Fruit fly (Drosophila melanogaster) whole organism, wandering third instar larva: ENCODE measurements around the gene omd.
A peak's percentile ranks its signal among the peaks of the same experiment; 100 is the strongest.

ENCODE experiments used
- Abd-B ChIP-seq: fragments of >200 bp; optimal IDR thresholded peaks from 2 replicates; lab custom pipeline; 2017; ENCODE audit warnings: missing biosample characterization, missing genetic modification characterization
- CG32264 ChIP-seq: fragments of 200-800 bp; sonication (Bioruptor generic); optimal IDR thresholded peaks from 2 replicates; lab custom pipeline; 2016; ENCODE audit warnings: missing biosample characterization, missing genetic modification characterization
- CG9705 ChIP-seq: fragments of 200-800 bp; sonication (Bioruptor generic); optimal IDR thresholded peaks from 2 replicates; lab custom pipeline; 2018; ENCODE audit warnings: missing biosample characterization, mild to moderate bottlenecking, missing genetic modification characterization
- CrebA ChIP-seq: fragments of 200-800 bp; sonication (Bioruptor generic); optimal IDR thresholded peaks from 2 replicates; lab custom pipeline; 2016; ENCODE audit warnings: missing biosample characterization, mild to moderate bottlenecking, missing genetic modification characterization, borderline replicate concordance
- Dfd ChIP-seq: fragments of >200 bp; optimal IDR thresholded peaks from 2 replicates; lab custom pipeline; 2017; ENCODE audit warnings: missing biosample characterization, missing genetic modification characterization
- Dif ChIP-seq: fragments of 200-275, 200-300 bp; sonication (Bioruptor generic); optimal IDR thresholded peaks from 2 replicates; lab custom pipeline; 2018; ENCODE audit warnings: missing biosample characterization, missing genetic modification characterization; ENCODE audit not compliant: partially characterized antibody
- GATAd ChIP-seq: sonication (Bioruptor generic); optimal IDR thresholded peaks from 2 replicates; lab custom pipeline; 2016; ENCODE audit warnings: missing biosample characterization, missing genetic modification characterization
- HLH106 ChIP-seq: fragments of 200-800 bp; optimal IDR thresholded peaks from 3 replicates; lab custom pipeline; 2019; ENCODE audit warnings: missing biosample characterization, mild to moderate bottlenecking, missing genetic modification characterization, moderate library complexity
- Hnf4 ChIP-seq: fragments of 200-800 bp; sonication (Bioruptor generic); optimal IDR thresholded peaks from 2 replicates; lab custom pipeline; 2016; ENCODE audit warnings: missing biosample characterization, mild to moderate bottlenecking, missing genetic modification characterization
- Hr78 ChIP-seq: fragments of >200 bp; optimal IDR thresholded peaks from 2 replicates; lab custom pipeline; 2017; ENCODE audit warnings: missing biosample characterization, missing genetic modification characterization
- Hr83 ChIP-seq: fragments of 200-300 bp; sonication (Bioruptor generic); optimal IDR thresholded peaks from 2 replicates; lab custom pipeline; 2016; ENCODE audit warnings: missing biosample characterization, mild to moderate bottlenecking, missing genetic modification characterization, moderate library complexity; ENCODE audit not compliant: poor library complexity, severe bottlenecking
- Jra ChIP-seq: sonication (Bioruptor generic); optimal IDR thresholded peaks from 2 replicates; lab custom pipeline; 2016; ENCODE audit warnings: missing biosample characterization, missing genetic modification characterization
- Mio ChIP-seq: sonication (Bioruptor generic); optimal IDR thresholded peaks from 2 replicates; lab custom pipeline; 2016; ENCODE audit warnings: missing biosample characterization, missing genetic modification characterization
- Myc ChIP-seq: fragments of >200 bp; optimal IDR thresholded peaks from 2 replicates; lab custom pipeline; 2017
- N ChIP-seq: fragments of >200 bp; optimal IDR thresholded peaks from 2 replicates; lab custom pipeline; 2018; ENCODE audit warnings: missing biosample characterization, missing external identifiers, missing genetic modification characterization
- OdsH ChIP-seq: fragments of 200-800 bp; sonication (Bioruptor generic); optimal IDR thresholded peaks from 2 replicates; lab custom pipeline; 2016; ENCODE audit warnings: missing biosample characterization, mild to moderate bottlenecking, missing genetic modification characterization
- Rel ChIP-seq, 2 experiments: fragments of 200-800 bp; sonication (Bioruptor generic) in 1 of 2; optimal IDR thresholded peaks; 2 replicates in 1 of 2; 3 replicates in 1 of 2; lab custom pipeline; 2016 to 2019; ENCODE audit warnings: mild to moderate bottlenecking in 2 of 2, missing biosample characterization in 2 of 2, missing genetic modification characterization in 2 of 2, moderate library complexity in 1 of 2
- Sp1 ChIP-seq: fragments of 200-800 bp; sonication (Bioruptor generic); optimal IDR thresholded peaks from 3 replicates; lab custom pipeline; 2019; ENCODE audit warnings: missing biosample characterization, mild to moderate bottlenecking, missing genetic modification characterization, moderate library complexity
- Vsx2 ChIP-seq: fragments of 200-300, 225-300 bp; sonication (Bioruptor generic); optimal IDR thresholded peaks from 2 replicates; lab custom pipeline; 2018; ENCODE audit warnings: missing biosample characterization, missing genetic modification characterization; ENCODE audit not compliant: partially characterized antibody
- br ChIP-seq: fragments of 200-800 bp; sonication (Bioruptor generic); optimal IDR thresholded peaks from 2 replicates; lab custom pipeline; 2016; ENCODE audit warnings: missing biosample characterization, missing genetic modification characterization
- brk ChIP-seq: fragments of 200-800 bp; sonication (Bioruptor generic); optimal IDR thresholded peaks from 2 replicates; lab custom pipeline; 2016; ENCODE audit warnings: missing biosample characterization, mild to moderate bottlenecking, missing genetic modification characterization
- dl ChIP-seq, 2 experiments: fragments of 175-275, 200-275 bp in 1 of 2; fragments of 200-275 bp in 1 of 2; sonication (Bioruptor generic); optimal IDR thresholded peaks; lab custom pipeline; 2018; ENCODE audit warnings: mild to moderate bottlenecking in 2 of 2, missing biosample characterization in 2 of 2, missing genetic modification characterization in 2 of 2, moderate library complexity in 2 of 2; ENCODE audit not compliant: partially characterized antibody in 2 of 2, insufficient read depth in 1 of 2
- dmrt93B ChIP-seq: fragments of 200-800 bp; sonication (Bioruptor generic); optimal IDR thresholded peaks from 2 replicates; lab custom pipeline; 2018; ENCODE audit warnings: missing biosample characterization, mild to moderate bottlenecking, missing genetic modification characterization
- dsf ChIP-seq: sonication (Bioruptor generic); optimal IDR thresholded peaks from 2 replicates; lab custom pipeline; 2016; ENCODE audit warnings: missing biosample characterization, missing genetic modification characterization, borderline replicate concordance
- ey ChIP-seq: fragments of 200-800 bp; sonication (Bioruptor generic); optimal IDR thresholded peaks from 2 replicates; lab custom pipeline; 2016; ENCODE audit warnings: missing biosample characterization, missing genetic modification characterization
- foxo ChIP-seq, 2 experiments: fragments of 200-800 bp; sonication (Bioruptor generic); optimal IDR thresholded peaks; 2 replicates in 1 of 2; 3 replicates in 1 of 2; lab custom pipeline; 2016 to 2017; ENCODE audit warnings: missing biosample characterization in 2 of 2, missing genetic modification characterization in 2 of 2
- fru ChIP-seq: fragments of 200-800 bp; sonication (Bioruptor generic); optimal IDR thresholded peaks from 3 replicates; lab custom pipeline; 2016; ENCODE audit warnings: missing biosample characterization, mild to moderate bottlenecking, missing genetic modification characterization
- h ChIP-seq: fragments of 200-800 bp; sonication (Bioruptor generic); optimal IDR thresholded peaks from 3 replicates; lab custom pipeline; 2016; ENCODE audit warnings: missing biosample characterization, mild to moderate bottlenecking, missing genetic modification characterization
- jim ChIP-seq: fragments of 175-275, 200-325 bp; sonication (Bioruptor generic); optimal IDR thresholded peaks from 2 replicates; lab custom pipeline; 2016; ENCODE audit warnings: missing biosample characterization, mild to moderate bottlenecking, missing genetic modification characterization
- lola ChIP-seq: fragments of >200 bp; optimal IDR thresholded peaks from 2 replicates; lab custom pipeline; 2017; ENCODE audit warnings: missing biosample characterization, missing genetic modification characterization
- pan ChIP-seq: fragments of >200 bp; optimal IDR thresholded peaks from 2 replicates; lab custom pipeline; 2017
- psq ChIP-seq: fragments of 200-800 bp; sonication (Bioruptor generic); optimal IDR thresholded peaks from 3 replicates; lab custom pipeline; 2017; ENCODE audit warnings: missing biosample characterization, mild to moderate bottlenecking, missing genetic modification characterization, moderate library complexity
- rgr ChIP-seq: fragments of 200-800 bp; sonication (Bioruptor generic); optimal IDR thresholded peaks from 3 replicates; lab custom pipeline; 2016; ENCODE audit warnings: missing biosample characterization, mild to moderate bottlenecking, missing genetic modification characterization
- sage ChIP-seq: fragments of 200-800 bp; sonication (Bioruptor generic); optimal IDR thresholded peaks from 2 replicates; lab custom pipeline; 2016; ENCODE audit warnings: missing biosample characterization, mild to moderate bottlenecking, missing genetic modification characterization
- sv ChIP-seq: fragments of 200-800 bp; sonication (Bioruptor generic); optimal IDR thresholded peaks from 3 replicates; lab custom pipeline; 2016; ENCODE audit warnings: missing biosample characterization, missing genetic modification characterization
- tai ChIP-seq: sonication (Bioruptor generic); optimal IDR thresholded peaks from 2 replicates; lab custom pipeline; 2016; ENCODE audit warnings: missing biosample characterization, missing genetic modification characterization
- usp ChIP-seq: fragments of >200 bp; optimal IDR thresholded peaks from 2 replicates; lab custom pipeline; 2017; ENCODE audit warnings: missing biosample characterization, missing genetic modification characterization
- woc ChIP-seq: sonication (Bioruptor generic); optimal IDR thresholded peaks from 2 replicates; lab custom pipeline; 2016; ENCODE audit warnings: missing biosample characterization, mild to moderate bottlenecking, missing genetic modification characterization

omd gene

DNA sequence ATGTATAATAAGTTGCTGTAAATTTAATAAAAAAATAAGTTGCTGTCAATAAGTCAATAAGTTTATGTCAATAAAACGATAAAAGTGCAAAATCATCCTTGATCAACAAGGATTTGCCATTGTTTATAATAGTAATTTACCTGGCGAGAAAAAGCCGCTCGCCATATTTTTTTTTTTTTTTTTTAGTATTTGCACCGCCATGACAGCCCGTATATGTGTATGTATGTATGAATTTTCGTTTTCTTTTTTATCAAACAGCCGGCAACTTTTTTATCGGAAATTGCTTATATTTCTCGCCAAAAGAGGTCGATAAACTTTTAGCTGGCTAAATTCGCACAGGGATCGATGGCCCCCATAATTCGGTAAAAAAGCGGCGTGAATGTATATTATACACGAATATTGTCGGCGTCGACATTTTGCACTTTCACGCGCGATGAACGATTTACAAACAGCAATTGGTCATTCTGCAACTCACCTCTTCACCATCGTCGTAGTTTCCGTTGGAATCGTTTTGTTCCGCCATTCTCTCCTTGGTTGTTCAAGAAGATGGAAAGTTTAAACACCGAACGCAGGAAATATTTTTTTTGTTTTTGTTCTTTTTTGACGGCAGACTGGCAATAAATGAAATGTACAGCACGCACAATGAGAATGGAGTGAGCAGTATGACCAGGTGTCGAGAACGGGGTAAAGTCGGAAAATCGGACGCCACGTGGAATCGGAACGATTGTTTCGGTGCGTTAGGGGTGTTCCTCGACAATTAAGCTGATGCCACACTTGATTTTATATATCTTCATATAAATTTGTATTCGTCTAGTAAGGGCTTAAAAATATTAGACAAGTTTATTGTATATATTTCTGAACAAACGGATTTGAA, 26.9 kb downstream of the omd start, which contains the start of gene Hrb87F:
TSS of gene Hrb87F (minus strand) at position 667 of the 874 bp plus-strand sequence.
- TF ChIP-seq Rel (GFP tag; optimal IDR thresholded peaks at IDR 0.05; lab: Kevin White, UChicago) = no peak
- peak; percentile 40 for TF ChIP-seq Rel (tag; optimal IDR thresholded peaks at IDR 0.05; lab: Kevin White, UChicago)
- no peak for TF ChIP-seq Myc
- peak; percentile 4 for TF ChIP-seq Hnf4
- TF ChIP-seq CG32264 = no peak
- no peak for TF ChIP-seq psq (GFP tag; lab: Kevin White, UChicago)
- TF ChIP-seq dmrt93B (GFP tag; lab: Kevin White, UChicago) = no peak
- no peak for TF ChIP-seq HLH106 (tag; lab: Kevin White, UChicago)
- no peak for TF ChIP-seq lola (GFP tag; lab: Kevin White, UChicago)
- TF ChIP-seq Abd-B (GFP tag; lab: Kevin White, UChicago) = no peak
- peak in 1 of 2 experiments; percentile 12 for TF ChIP-seq dl (GFP tag; optimal IDR thresholded peaks at IDR 0.05; lab: Kevin White, UChicago; ENCODE audit: insufficient read depth in 1 of 2, partially characterized antibody in 2 of 2)
- TF ChIP-seq foxo (GFP tag; optimal IDR thresholded peaks at IDR 0.05; lab: Kevin White, UChicago) = no peak
- TF ChIP-seq CrebA (GFP tag; lab: Kevin White, UChicago) = no peak
- no peak for TF ChIP-seq tai
- no peak for TF ChIP-seq rgr (GFP tag; lab: Kevin White, UChicago)
- TF ChIP-seq jim = peak; percentile 90
- no peak for TF ChIP-seq pan (lab: Kevin White, UChicago)
- TF ChIP-seq Sp1 = peak; percentile 46
- TF ChIP-seq OdsH (GFP tag; lab: Kevin White, UChicago) = no peak
- TF ChIP-seq Dif (GFP tag; lab: Kevin White, UChicago) = no peak
- TF ChIP-seq ey (GFP tag; lab: Kevin White, UChicago) = no peak
- no peak for TF ChIP-seq fru (GFP tag; lab: Kevin White, UChicago)
- no peak for TF ChIP-seq GATAd (GFP tag; lab: Kevin White, UChicago)
- peak; percentile 70 for TF ChIP-seq Hr83 (GFP tag; lab: Kevin White, UChicago)
- no peak for TF ChIP-seq sv
- TF ChIP-seq usp (GFP tag; lab: Kevin White, UChicago) = no peak
- TF ChIP-seq CG9705 = no peak
- TF ChIP-seq Jra (GFP tag; lab: Kevin White, UChicago) = no peak
- no peak for TF ChIP-seq Dfd (GFP tag; lab: Kevin White, UChicago)
- TF ChIP-seq Vsx2 (GFP tag; lab: Kevin White, UChicago) = no peak
- no peak for TF ChIP-seq Hr78 (GFP tag; lab: Kevin White, UChicago)
- TF ChIP-seq sage (GFP tag; lab: Kevin White, UChicago) = no peak
- peak; percentile 10 for TF ChIP-seq woc
- TF ChIP-seq N (GFP tag; lab: Kevin White, UChicago) = no peak
- no peak for TF ChIP-seq h (GFP tag; lab: Kevin White, UChicago)
- no peak for TF ChIP-seq br (GFP tag; lab: Kevin White, UChicago)
- TF ChIP-seq brk (GFP tag; lab: Kevin White, UChicago) = peak; percentile 31
- TF ChIP-seq Mio (GFP tag; lab: Kevin White, UChicago) = no peak
- no peak for TF ChIP-seq dsf (GFP tag; lab: Kevin White, UChicago)

dm6 chr3R:13656294-13656693, 30.7 kb downstream of the omd start, which contains the start of gene Rbp4:
TSS of gene Rbp4 (minus strand) at chr3R:13656394.
- no peak for TF ChIP-seq h (GFP tag; lab: Kevin White, UChicago)
- TF ChIP-seq Hr78 (GFP tag; lab: Kevin White, UChicago) = no peak
- TF ChIP-seq dmrt93B (GFP tag; lab: Kevin White, UChicago) = no peak
- TF ChIP-seq dl (GFP tag; optimal IDR thresholded peaks at IDR 0.05; lab: Kevin White, UChicago; ENCODE audit: insufficient read depth in 1 of 2, partially characterized antibody in 2 of 2) = no peak
- no peak for TF ChIP-seq Dif (GFP tag; lab: Kevin White, UChicago)
- no peak for TF ChIP-seq lola (GFP tag; lab: Kevin White, UChicago)
- TF ChIP-seq Mio (GFP tag; lab: Kevin White, UChicago) = no peak
- TF ChIP-seq Dfd (GFP tag; lab: Kevin White, UChicago) = no peak
- no peak for TF ChIP-seq CG9705
- TF ChIP-seq Rel (GFP tag; optimal IDR thresholded peaks at IDR 0.05; lab: Kevin White, UChicago) = no peak
- TF ChIP-seq Rel (tag; optimal IDR thresholded peaks at IDR 0.05; lab: Kevin White, UChicago) = no peak
- no peak for TF ChIP-seq foxo (GFP tag; optimal IDR thresholded peaks at IDR 0.05; lab: Kevin White, UChicago)
- no peak for TF ChIP-seq Myc
- TF ChIP-seq GATAd (GFP tag; lab: Kevin White, UChicago) = no peak
- TF ChIP-seq fru (GFP tag; lab: Kevin White, UChicago) = no peak
- no peak for TF ChIP-seq rgr (GFP tag; lab: Kevin White, UChicago)
- TF ChIP-seq psq (GFP tag; lab: Kevin White, UChicago) = no peak
- TF ChIP-seq N (GFP tag; lab: Kevin White, UChicago) = no peak
- no peak for TF ChIP-seq Hnf4
- TF ChIP-seq Jra (GFP tag; lab: Kevin White, UChicago) = no peak
- no peak for TF ChIP-seq CrebA (GFP tag; lab: Kevin White, UChicago)
